Fruit fly (Drosophila melanogaster) whole organism, adult: ENCODE measurements around the gene CecA2.

Experiments used
- CG11617 ChIP-seq: fragments of 200-800 bp; sonication (Bioruptor generic); optimal IDR thresholded peaks from 2 replicates; lab custom pipeline; 2017; ENCODE audit warnings: mild to moderate bottlenecking, missing biosample characterization, missing genetic modification reagents, missing genetic modification characterization
- CG12768 ChIP-seq: fragments of 200-800 bp; sonication (Bioruptor generic); optimal IDR thresholded peaks from 2 replicates; lab custom pipeline; 2017; ENCODE audit warnings: missing biosample characterization, missing genetic modification characterization, mild to moderate bottlenecking, moderate library complexity, missing genetic modification reagents
- CG14711 ChIP-seq: fragments of 200-800 bp; sonication (Bioruptor generic); optimal IDR thresholded peaks from 2 replicates; lab custom pipeline; 2018; ENCODE audit warnings: missing biosample characterization, mild to moderate bottlenecking, missing genetic modification characterization, moderate library complexity
- CG1620 ChIP-seq: fragments of 200-800 bp; sonication (Bioruptor generic); optimal IDR thresholded peaks from 2 replicates; lab custom pipeline; 2016; ENCODE audit warnings: missing biosample characterization, missing genetic modification characterization
- CG33017 ChIP-seq: fragments of 200-800 bp; sonication (Bioruptor generic); optimal IDR thresholded peaks from 2 replicates; lab custom pipeline; 2018; ENCODE audit warnings: missing biosample characterization, mild to moderate bottlenecking, missing genetic modification characterization, moderate library complexity
- CG5204 ChIP-seq: fragments of 200-800 bp; sonication (Bioruptor generic); optimal IDR thresholded peaks from 2 replicates; lab custom pipeline; 2016; ENCODE audit warnings: missing biosample characterization, missing genetic modification characterization
- CG7045 ChIP-seq: fragments of 200-800 bp; sonication (Bioruptor generic); optimal IDR thresholded peaks from 2 replicates; lab custom pipeline; 2017; ENCODE audit warnings: missing biosample characterization, mild to moderate bottlenecking, missing genetic modification characterization
- CG7101 ChIP-seq: fragments of 200-800 bp; sonication (Bioruptor generic); optimal IDR thresholded peaks from 2 replicates; lab custom pipeline; 2018; ENCODE audit warnings: missing biosample characterization, mild to moderate bottlenecking, missing genetic modification characterization, moderate library complexity
- Clk ChIP-seq: fragments of 200-800 bp; sonication (Bioruptor generic); optimal IDR thresholded peaks from 2 replicates; lab custom pipeline; 2017; ENCODE audit warnings: missing biosample characterization, missing genetic modification characterization
- Crg-1 ChIP-seq: fragments of 200-800 bp; sonication (Bioruptor generic); optimal IDR thresholded peaks from 2 replicates; lab custom pipeline; 2016; ENCODE audit warnings: missing biosample characterization, missing genetic modification characterization
- Hr96 ChIP-seq: fragments of 200-800 bp; sonication (Bioruptor generic); optimal IDR thresholded peaks from 2 replicates; lab custom pipeline; 2016; ENCODE audit warnings: missing biosample characterization, missing genetic modification characterization
- Mnt ChIP-seq: fragments of 200-800 bp; sonication (Bioruptor generic); optimal IDR thresholded peaks from 2 replicates; lab custom pipeline; 2016; ENCODE audit warnings: missing biosample characterization, mild to moderate bottlenecking, missing genetic modification characterization
- bab1 ChIP-seq: fragments of 200-800 bp; sonication (Bioruptor generic); optimal IDR thresholded peaks from 3 replicates; lab custom pipeline; 2019; ENCODE audit warnings: missing biosample characterization, mild to moderate bottlenecking, missing genetic modification characterization, moderate library complexity
- cic ChIP-seq: fragments of 200-800 bp; sonication (Bioruptor generic); optimal IDR thresholded peaks from 2 replicates; lab custom pipeline; 2017; ENCODE audit warnings: missing biosample characterization, mild to moderate bottlenecking, missing genetic modification characterization, moderate library complexity
- cnc ChIP-seq, 2 experiments: fragments of >200 bp; optimal IDR thresholded peaks; 2 replicates each; lab custom pipeline; 2017
- kay ChIP-seq: fragments of 200-800 bp; sonication (Bioruptor generic); peaks from one replicate; lab custom pipeline; 2016; ENCODE audit warnings: missing biosample characterization, missing genetic modification characterization, borderline replicate concordance
- ovo ChIP-seq: fragments of 200-800 bp; sonication (Bioruptor generic); optimal IDR thresholded peaks from 2 replicates; lab custom pipeline; 2016; ENCODE audit warnings: missing biosample characterization, missing genetic modification characterization
- pad ChIP-seq: fragments of 200-800 bp; sonication (Bioruptor generic); optimal IDR thresholded peaks from 3 replicates; lab custom pipeline; 2017; ENCODE audit warnings: missing biosample characterization, missing genetic modification characterization, mild to moderate bottlenecking, moderate library complexity, missing genetic modification reagents
- tj ChIP-seq: fragments of 200-800 bp; sonication (Bioruptor generic); optimal IDR thresholded peaks from 3 replicates; lab custom pipeline; 2017; ENCODE audit warnings: missing biosample characterization, mild to moderate bottlenecking, missing genetic modification characterization, moderate library complexity
- toe ChIP-seq: fragments of 200-800 bp; sonication (Bioruptor generic); optimal IDR thresholded peaks from 2 replicates; lab custom pipeline; 2016; ENCODE audit warnings: missing biosample characterization, missing genetic modification characterization

The CecA2 gene

DNA sequence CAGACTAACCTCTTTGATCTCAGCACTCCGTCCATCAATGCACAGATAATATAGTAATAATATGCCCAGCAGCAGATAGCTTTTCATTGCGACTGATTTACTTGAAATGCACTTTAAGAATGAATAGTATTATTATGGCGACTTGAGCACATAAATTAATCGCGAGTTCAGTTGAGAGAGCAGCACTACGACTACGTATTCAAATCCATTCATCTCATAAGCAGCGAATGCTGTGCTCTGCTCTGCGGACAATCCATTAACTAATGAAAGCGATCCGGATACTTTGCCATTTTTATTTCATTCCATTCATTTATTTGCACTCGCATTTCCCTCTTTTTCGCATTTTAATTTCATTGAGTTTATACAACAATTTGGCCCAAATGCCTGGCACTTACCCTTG, 25.7 kb downstream of the CecA2 start, which contains the start of gene CG43448:
TSS of gene CG43448 (minus strand) at position 101 of the 400 bp plus-strand sequence.
- TF ChIP-seq bab1 (GFP tag; lab: Kevin White, UChicago) (no peak), Clk (GFP tag; lab: Kevin White, UChicago) (no peak), toe (GFP tag; lab: Kevin White, UChicago) (no peak), CG1620 (no peak), cic (GFP tag; lab: Kevin White, UChicago) (no peak), CG12768 (GFP tag; lab: Kevin White, UChicago) (no peak), Crg-1 (GFP tag; lab: Kevin White, UChicago) (no peak)

DNA sequence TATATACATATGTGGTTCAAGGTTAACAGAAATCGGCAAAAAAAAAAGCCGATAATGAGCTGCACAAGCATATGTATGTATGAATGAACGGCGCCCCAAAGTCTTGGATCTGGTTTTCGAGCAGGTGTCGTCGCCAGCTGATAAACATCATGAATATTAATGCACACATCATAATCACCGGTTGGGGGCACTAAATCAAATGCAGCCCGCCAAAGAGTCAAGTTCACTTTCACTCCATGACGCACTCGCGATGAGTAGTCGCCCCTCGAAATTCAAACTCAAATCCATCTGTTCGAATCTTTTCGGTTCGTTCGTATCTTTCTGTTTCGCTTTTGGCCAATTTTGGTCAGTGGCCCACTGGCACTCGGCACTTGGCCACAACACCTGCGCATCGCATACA, 28.3 kb downstream of the CecA2 start:
- TF ChIP-seq Clk (GFP tag; lab: Kevin White, UChicago) = no peak
- no peak for TF ChIP-seq cic (GFP tag; lab: Kevin White, UChicago)
- no peak for TF ChIP-seq CG33017 (tag; lab: Kevin White, UChicago)
- no peak for TF ChIP-seq pad
- no peak for TF ChIP-seq tj (GFP tag; lab: Kevin White, UChicago)
- TF ChIP-seq CG12768 (GFP tag; lab: Kevin White, UChicago) = no peak
- no peak for TF ChIP-seq CG11617 (GFP tag; lab: Kevin White, UChicago)
- TF ChIP-seq Hr96 (GFP tag; lab: Kevin White, UChicago) = no peak
- TF ChIP-seq toe (GFP tag; lab: Kevin White, UChicago) = no peak
- no peak for TF ChIP-seq Mnt (GFP tag; lab: Kevin White, UChicago)
- TF ChIP-seq CG7101 (tag; lab: Kevin White, UChicago) = no peak
- no peak for TF ChIP-seq ovo (GFP tag; lab: Kevin White, UChicago)
- no peak for TF ChIP-seq kay (GFP tag; lab: Kevin White, UChicago)
- TF ChIP-seq CG14711 (tag; lab: Kevin White, UChicago) = no peak
- TF ChIP-seq CG5204 = no peak
- no peak for TF ChIP-seq bab1 (GFP tag; lab: Kevin White, UChicago)
- no peak for TF ChIP-seq CG7045 (GFP tag; lab: Kevin White, UChicago)
- TF ChIP-seq cnc (optimal IDR thresholded peaks at IDR 0.05; lab: Kevin White, UChicago) = no peak

DNA sequence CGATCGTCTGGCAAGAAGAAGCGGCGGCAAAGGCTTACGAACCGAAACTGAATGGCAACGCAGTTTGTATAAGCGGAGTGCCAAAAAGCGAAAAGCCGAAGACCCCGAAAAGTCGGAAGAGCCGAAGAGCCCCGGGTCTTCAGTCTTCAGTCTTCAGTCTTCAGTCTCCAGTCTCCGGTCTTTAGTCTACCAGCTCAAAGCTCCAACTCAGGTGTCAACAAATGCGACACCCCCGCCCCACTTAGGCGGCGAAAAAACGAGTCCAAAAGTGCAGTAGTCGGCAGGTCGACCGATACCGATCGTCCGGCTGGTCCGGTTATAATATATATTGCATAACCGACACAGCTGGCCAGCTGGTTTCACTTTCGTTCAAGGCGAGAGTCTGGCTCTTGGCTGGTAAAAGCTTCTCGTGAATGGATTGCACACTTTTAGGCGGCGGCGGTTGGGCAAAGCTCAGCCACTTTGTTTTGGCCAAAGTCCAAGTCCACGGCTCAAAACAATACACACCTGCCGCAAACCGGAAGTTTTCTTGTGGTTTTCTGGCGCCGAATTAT, 31.4 kb downstream of the CecA2 start, which contains the start of gene CG9737:
TSS of gene CG9737 (minus strand) at position 51 of the 554 bp plus-strand sequence.
- TF ChIP-seq CG7101 (tag; lab: Kevin White, UChicago) (no peak), cic (GFP tag; lab: Kevin White, UChicago) (peak; percentile 44), kay (GFP tag; lab: Kevin White, UChicago) (peak; percentile 8), cnc (optimal IDR thresholded peaks at IDR 0.05; lab: Kevin White, UChicago) (no peak), toe (GFP tag; lab: Kevin White, UChicago) (peak; percentile 71), CG11617 (GFP tag; lab: Kevin White, UChicago) (peak; percentile 40), bab1 (GFP tag; lab: Kevin White, UChicago) (peak; percentile 67), pad (no peak), CG33017 (tag; lab: Kevin White, UChicago) (peak; percentile 26), CG12768 (GFP tag; lab: Kevin White, UChicago) (peak; percentile 82), Hr96 (GFP tag; lab: Kevin White, UChicago) (peak; percentile 70), CG7045 (GFP tag; lab: Kevin White, UChicago) (peak; percentile 35), CG14711 (tag; lab: Kevin White, UChicago) (no peak), Mnt (GFP tag; lab: Kevin White, UChicago) (no peak), CG5204 (peak; percentile 26), tj (GFP tag; lab: Kevin White, UChicago) (peak; percentile 93)

DNA sequence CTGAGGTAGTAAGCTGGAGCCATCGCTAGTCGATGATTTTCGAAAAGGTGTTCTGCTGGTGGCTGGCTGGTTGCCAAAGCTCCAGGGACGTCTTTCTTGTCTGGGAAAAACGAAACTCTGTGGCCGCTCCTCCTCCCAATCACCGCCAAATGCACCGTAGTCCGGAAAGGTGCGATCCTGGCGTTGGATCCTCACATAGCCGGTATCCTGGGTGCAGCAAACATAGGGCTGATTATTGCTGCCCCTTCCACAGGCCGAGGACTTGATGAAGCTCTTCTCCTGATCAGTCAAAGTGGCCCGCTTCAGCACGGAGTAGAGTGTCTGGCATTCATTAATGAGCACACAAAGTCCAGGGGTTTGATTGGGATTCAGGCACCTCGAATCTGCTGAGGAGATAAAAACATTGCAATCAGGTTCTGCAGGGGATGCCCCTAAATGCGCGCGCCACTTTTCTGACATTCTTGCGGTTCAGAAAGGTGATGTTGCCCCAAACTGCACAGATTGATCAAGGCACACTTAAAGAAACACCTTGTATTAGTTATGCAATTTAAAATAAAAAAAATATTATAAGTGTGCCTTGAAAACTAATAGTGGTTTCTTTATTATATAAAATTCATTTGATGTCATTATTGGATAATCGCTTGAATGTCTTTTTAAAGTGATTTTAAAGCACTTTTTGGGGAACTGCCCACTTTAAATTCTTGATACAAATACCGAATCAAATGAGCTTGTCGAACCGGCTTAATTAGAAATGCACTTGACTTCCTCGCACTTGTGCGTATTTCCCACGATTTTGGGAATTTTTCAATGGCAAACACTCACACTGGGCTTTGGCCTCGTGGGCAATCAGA, 34.0 kb downstream of the CecA2 start:
- TF ChIP-seq Clk (GFP tag; lab: Kevin White, UChicago) = no peak
- TF ChIP-seq CG5204 = no peak
- TF ChIP-seq kay (GFP tag; lab: Kevin White, UChicago) = peak; percentile 53

DNA sequence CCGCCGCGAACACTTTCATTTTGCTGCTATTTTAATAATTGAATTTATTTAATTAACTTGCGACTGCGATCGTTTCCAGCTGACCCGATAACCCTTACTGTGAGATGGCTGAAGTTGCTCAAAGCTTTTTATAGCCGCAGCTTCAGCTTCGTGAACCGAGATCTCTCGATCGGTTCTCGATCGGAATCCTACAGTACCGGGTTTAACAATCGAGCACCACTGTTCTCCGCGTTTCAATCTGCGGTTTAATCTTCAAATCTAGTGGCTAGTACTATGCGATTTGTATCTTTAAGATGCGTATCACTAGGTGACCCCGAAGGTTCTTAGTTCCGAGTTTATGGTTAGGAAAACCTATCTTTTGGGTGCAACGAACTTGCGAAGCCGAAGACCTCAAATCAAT, 34.6 kb downstream of the CecA2 start, which contains the start of gene CG9733:
TSS of gene CG9733 (minus strand) at position 101 of the 400 bp plus-strand sequence.
- TF ChIP-seq kay (GFP tag; lab: Kevin White, UChicago) (no peak), Clk (GFP tag; lab: Kevin White, UChicago) (no peak), CG1620 (no peak)

DNA sequence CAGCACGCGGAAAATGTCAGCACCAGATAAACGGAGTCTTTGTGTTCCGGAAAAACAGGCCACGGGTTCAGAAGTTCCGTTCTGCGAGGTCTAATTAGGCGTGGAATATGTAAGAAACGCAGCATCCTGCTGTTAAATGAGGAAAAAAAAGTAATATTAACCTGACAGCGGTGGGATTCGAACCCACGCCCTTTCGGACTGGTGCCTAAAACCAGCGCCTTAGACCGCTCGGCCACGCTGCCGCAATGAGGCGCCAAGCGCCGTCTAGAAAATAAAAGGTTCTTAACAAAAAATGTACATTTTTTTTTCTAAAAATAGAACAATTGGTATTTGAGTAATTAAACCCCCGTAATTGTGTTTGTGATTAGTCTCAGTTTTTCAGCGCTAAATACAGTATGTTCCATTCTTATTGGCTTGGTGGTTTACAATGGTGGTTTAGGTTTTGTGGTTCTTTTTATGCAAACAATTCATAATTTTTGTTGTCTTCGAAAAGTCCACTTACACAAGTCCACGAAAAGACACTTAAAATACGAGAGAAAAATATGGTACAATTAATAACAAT, 35.9 kb downstream of the CecA2 start:
- TF ChIP-seq tj (GFP tag; lab: Kevin White, UChicago) = no peak
- peak; percentile 48 for TF ChIP-seq CG12768 (GFP tag; lab: Kevin White, UChicago)
- TF ChIP-seq CG14711 (tag; lab: Kevin White, UChicago) = peak; percentile 43
